Fruit fly (Drosophila melanogaster) whole organism, prepupa: Measurements from ENCODE around the gene Rev1.

Experiments used
- CG11762 ChIP-seq: fragments of 200-800 bp; sonication (Bioruptor generic); optimal IDR thresholded peaks from 3 replicates; lab custom pipeline; 2016; ENCODE audit warnings: missing biosample characterization, missing genetic modification characterization; ENCODE audit not compliant: insufficient read depth
- CG31627 ChIP-seq: fragments of 200-800 bp; sonication (Bioruptor generic); optimal IDR thresholded peaks from 3 replicates; lab custom pipeline; 2016; ENCODE audit warnings: missing biosample characterization, missing genetic modification characterization
- CG32006 ChIP-seq: fragments of 200-800 bp; sonication (Bioruptor generic); optimal IDR thresholded peaks from 3 replicates; lab custom pipeline; 2017; ENCODE audit warnings: missing biosample characterization, mild to moderate bottlenecking, missing genetic modification characterization
- CG8119 ChIP-seq: fragments of 200-800 bp; sonication (Bioruptor generic); IDR thresholded peaks from 3 replicates; pipeline ENCODE4 v1.3.6; 2022; ENCODE audit warnings: missing biosample characterization, missing genetic modification characterization
- OdsH ChIP-seq: fragments of 200-800 bp; sonication (Bioruptor generic); optimal IDR thresholded peaks from 3 replicates; lab custom pipeline; 2016; ENCODE audit warnings: missing biosample characterization, missing genetic modification characterization
- Sox102F ChIP-seq: fragments of 200-800 bp; sonication (Bioruptor generic); optimal IDR thresholded peaks from 2 replicates; lab custom pipeline; 2016; ENCODE audit warnings: missing biosample characterization, mild to moderate bottlenecking, missing genetic modification characterization
- Sox15 ChIP-seq: fragments of 200-800 bp; sonication (Bioruptor generic); optimal IDR thresholded peaks from 3 replicates; lab custom pipeline; 2016; ENCODE audit warnings: missing biosample characterization, missing genetic modification characterization
- esn ChIP-seq: fragments of 200-800 bp; sonication (Bioruptor generic); optimal IDR thresholded peaks from 2 replicates; lab custom pipeline; 2016; ENCODE audit warnings: missing biosample characterization, mild to moderate bottlenecking, missing genetic modification characterization, moderate library complexity
- lz ChIP-seq: fragments of 200-800 bp; sonication (Bioruptor generic); optimal IDR thresholded peaks from 3 replicates; lab custom pipeline; 2016; ENCODE audit warnings: missing biosample characterization, missing genetic modification characterization

- TF ChIP-seq CG8119 (GFP tag; lab: Robert Waterston, UW) (no peak; the same call in 2 of the 3 replicates), CG11762 (no peak), Sox102F (GFP tag; lab: Kevin White, UChicago) (no peak), CG31627 (GFP tag; lab: Kevin White, UChicago) (no peak), lz (no peak), esn (GFP tag; lab: Kevin White, UChicago) (no peak), CG32006 (GFP tag; lab: Kevin White, UChicago) (no peak), OdsH (no peak), Sox15 (GFP tag; lab: Kevin White, UChicago) (no peak)
Observed at dm6 chr3L:629353-629915, 24.7 kb upstream of the Rev1 start.
